Fruit fly (Drosophila melanogaster): ENCODE measurements around the gene Tet.

The Tet gene

DNA sequence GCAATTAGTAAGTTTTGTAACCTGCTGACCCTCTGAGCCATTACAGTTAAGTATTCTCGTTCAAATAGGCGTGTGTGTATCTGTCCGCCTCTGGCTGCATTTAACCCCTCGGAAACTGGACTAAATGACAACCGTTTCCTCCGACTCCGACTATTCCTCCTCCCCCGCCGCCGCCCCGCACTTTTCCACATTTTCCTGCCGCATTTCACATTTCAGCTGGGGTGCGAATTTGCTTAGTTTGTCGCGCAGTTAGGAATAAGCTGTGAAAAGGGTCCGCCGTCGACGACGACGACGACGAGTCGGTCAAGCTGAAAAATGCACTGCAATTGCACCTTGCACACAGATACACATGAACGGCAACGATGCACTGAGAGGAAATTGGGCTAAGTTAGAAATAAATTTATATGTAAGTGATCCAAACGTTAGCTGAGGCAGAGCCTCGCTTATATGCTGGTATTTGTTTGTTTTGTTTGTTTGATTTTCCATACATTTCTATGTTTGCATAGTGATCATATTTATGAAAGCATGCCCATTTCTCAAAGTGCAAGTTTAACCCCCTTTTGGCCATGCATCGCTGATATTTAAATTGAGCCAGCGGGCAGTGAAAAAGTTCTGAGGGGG lies 16.9 kb downstream of the Tet start:
- TF ChIP-seq lola (GFP tag; optimal IDR thresholded peaks at IDR 0.05): no peak
- no peak for TF ChIP-seq pan (optimal IDR thresholded peaks at IDR 0.05)
- no peak for TF ChIP-seq Abd-B (GFP tag; optimal IDR thresholded peaks at IDR 0.05)
- TF ChIP-seq dsf (GFP tag; optimal IDR thresholded peaks at IDR 0.05; ENCODE audit: borderline replicate concordance): no peak
- no peak for TF ChIP-seq Rel (GFP tag; optimal IDR thresholded peaks at IDR 0.05)
- no peak for TF ChIP-seq Rel (tag; optimal IDR thresholded peaks at IDR 0.05)
- peak; percentile 8 for TF ChIP-seq rgr (GFP tag; optimal IDR thresholded peaks at IDR 0.05)
- TF ChIP-seq Jra (GFP tag; optimal IDR thresholded peaks at IDR 0.05): no peak
- TF ChIP-seq Vsx2 (GFP tag; optimal IDR thresholded peaks at IDR 0.05; ENCODE audit: partially characterized antibody): no peak
- TF ChIP-seq jim (GFP tag; optimal IDR thresholded peaks at IDR 0.05): no peak
- TF ChIP-seq Dfd (GFP tag; optimal IDR thresholded peaks at IDR 0.05): no peak
- TF ChIP-seq OdsH (GFP tag; optimal IDR thresholded peaks at IDR 0.05): no peak
- TF ChIP-seq sage (GFP tag; optimal IDR thresholded peaks at IDR 0.05): no peak
- TF ChIP-seq GATAd (GFP tag; optimal IDR thresholded peaks at IDR 0.05): no peak
- TF ChIP-seq Sp1 (GFP tag; optimal IDR thresholded peaks at IDR 0.05): peak; percentile 5
- TF ChIP-seq CG32264 (GFP tag; optimal IDR thresholded peaks at IDR 0.05): no peak
- no peak for TF ChIP-seq Hr83 (GFP tag; optimal IDR thresholded peaks at IDR 0.05; ENCODE audit: poor library complexity, severe bottlenecking)
- no peak for TF ChIP-seq tai (GFP tag; optimal IDR thresholded peaks at IDR 0.05)
- no peak for TF ChIP-seq Hnf4 (GFP tag; optimal IDR thresholded peaks at IDR 0.05)
- TF ChIP-seq CG9705 (GFP tag; optimal IDR thresholded peaks at IDR 0.05): no peak
- TF ChIP-seq dl (GFP tag; optimal IDR thresholded peaks at IDR 0.05; ENCODE audit: insufficient read depth in 1 of 2, partially characterized antibody in 2 of 2): no peak
- no peak for TF ChIP-seq usp (GFP tag; optimal IDR thresholded peaks at IDR 0.05)
- TF ChIP-seq sv (GFP tag; optimal IDR thresholded peaks at IDR 0.05): no peak
- no peak for TF ChIP-seq CrebA (GFP tag; optimal IDR thresholded peaks at IDR 0.05; ENCODE audit: borderline replicate concordance)
- no peak for TF ChIP-seq Hr78 (GFP tag; optimal IDR thresholded peaks at IDR 0.05)
- no peak for TF ChIP-seq Mio (GFP tag; optimal IDR thresholded peaks at IDR 0.05)
- TF ChIP-seq Dif (GFP tag; optimal IDR thresholded peaks at IDR 0.05; ENCODE audit: partially characterized antibody): no peak
- peak in 1 of 2 experiments; percentile 23 for TF ChIP-seq foxo (GFP tag; optimal IDR thresholded peaks at IDR 0.05)
- TF ChIP-seq br (GFP tag; optimal IDR thresholded peaks at IDR 0.05): no peak
- peak; percentile 13 for TF ChIP-seq HLH106 (tag; optimal IDR thresholded peaks at IDR 0.05)
- TF ChIP-seq Myc (optimal IDR thresholded peaks at IDR 0.05): no peak
- no peak for TF ChIP-seq brk (GFP tag; optimal IDR thresholded peaks at IDR 0.05)
- TF ChIP-seq ey (GFP tag; optimal IDR thresholded peaks at IDR 0.05): peak; percentile 24
- no peak for TF ChIP-seq dmrt93B (GFP tag; optimal IDR thresholded peaks at IDR 0.05)
- TF ChIP-seq fru (GFP tag; optimal IDR thresholded peaks at IDR 0.05): no peak
- peak; percentile 13 for TF ChIP-seq h (GFP tag; optimal IDR thresholded peaks at IDR 0.05)
- no peak for TF ChIP-seq woc (GFP tag; optimal IDR thresholded peaks at IDR 0.05)
- no peak for TF ChIP-seq N (GFP tag; optimal IDR thresholded peaks at IDR 0.05)
- no peak for TF ChIP-seq psq (GFP tag; optimal IDR thresholded peaks at IDR 0.05)

DNA sequence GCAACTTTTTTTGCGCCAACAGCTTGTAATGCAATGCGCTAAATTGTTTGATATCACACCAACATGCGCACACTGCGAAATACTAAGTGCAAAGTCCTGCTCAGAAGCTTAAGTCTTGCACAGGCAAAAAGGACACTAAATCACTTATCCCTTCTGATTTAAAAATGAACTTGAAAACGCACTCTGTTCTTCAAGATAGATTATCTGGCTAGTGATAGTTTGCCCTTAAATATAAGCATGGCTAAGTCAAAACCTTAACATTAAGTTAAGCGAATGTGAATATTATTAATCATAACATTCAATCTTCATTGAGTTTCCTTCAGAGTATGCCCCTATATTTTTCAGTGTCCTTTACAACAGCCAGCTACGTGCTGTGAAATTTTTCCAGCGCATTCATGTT lies 18.9 kb downstream of the Tet start:
- TF ChIP-seq HLH106 (tag; optimal IDR thresholded peaks at IDR 0.05) (no peak), foxo (GFP tag; optimal IDR thresholded peaks at IDR 0.05) (peak in 1 of 2 experiments; percentile 14), Abd-B (GFP tag; optimal IDR thresholded peaks at IDR 0.05) (no peak), h (GFP tag; optimal IDR thresholded peaks at IDR 0.05) (peak; percentile 20), sv (GFP tag; optimal IDR thresholded peaks at IDR 0.05) (no peak), usp (GFP tag; optimal IDR thresholded peaks at IDR 0.05) (no peak), Sp1 (GFP tag; optimal IDR thresholded peaks at IDR 0.05) (peak; percentile 20), fru (GFP tag; optimal IDR thresholded peaks at IDR 0.05) (peak; percentile 12)

Measured in whole organism, wandering third instar larva.